Worm (Caenorhabditis elegans) whole organism, early embryonic: Measurements from ENCODE around the gene F10C1.23.

Source experiments
- B0310.2 ChIP-seq: sonication (generic microtip); optimal IDR thresholded peaks from 2 replicates; lab custom pipeline; 2016; ENCODE audit warnings: mild to moderate bottlenecking, missing genetic modification characterization, missing compliant biosample characterization
- F13C5.2 ChIP-seq: sonication (generic microtip); optimal IDR thresholded peaks from 2 replicates; lab custom pipeline; 2017; ENCODE audit warnings: mild to moderate bottlenecking, missing genetic modification characterization, inconsistent platforms, missing compliant biosample characterization
- aly-1 ChIP-seq: sonication (generic microtip); optimal IDR thresholded peaks from 2 replicates; lab custom pipeline; 2016; ENCODE audit warnings: missing genetic modification characterization, missing compliant biosample characterization
- ama-1 ChIP-seq: fragments of 150-350 bp; optimal IDR thresholded peaks from 2 replicates; lab custom pipeline; 2014
- ceh-13 ChIP-seq: fragments of 200-800 bp; sonication (Bioruptor generic); optimal IDR thresholded peaks from 2 replicates; lab custom pipeline; 2018; ENCODE audit warnings: mild to moderate bottlenecking, missing genetic modification characterization, missing compliant biosample characterization
- ceh-36 ChIP-seq: sonication (generic microtip); optimal IDR thresholded peaks from 2 replicates; lab custom pipeline; 2016; ENCODE audit warnings: missing genetic modification characterization, inconsistent platforms, missing compliant biosample characterization
- ets-7 ChIP-seq: sonication (generic microtip); optimal IDR thresholded peaks from 2 replicates; lab custom pipeline; 2016; ENCODE audit warnings: missing genotype, missing genetic modification characterization, missing compliant biosample characterization
- flt-1 ChIP-seq: fragments of 200-800 bp; sonication (Bioruptor generic); IDR thresholded peaks from 2 replicates; pipeline ENCODE4 v1.3.6; 2022; ENCODE audit warnings: missing genetic modification characterization, missing compliant biosample characterization
- hmbx-1 ChIP-seq: sonication (generic microtip); optimal IDR thresholded peaks from 2 replicates; lab custom pipeline; 2016; ENCODE audit warnings: mild to moderate bottlenecking, missing genetic modification characterization, missing compliant biosample characterization
- hmg-4 ChIP-seq: fragments of 200-800 bp; sonication (Bioruptor generic); optimal IDR thresholded peaks from 2 replicates; lab custom pipeline; 2018; ENCODE audit warnings: mild to moderate bottlenecking, missing genetic modification characterization, missing compliant biosample characterization
- hnd-1 ChIP-seq: sonication (generic microtip); optimal IDR thresholded peaks from 2 replicates; lab custom pipeline; 2016; ENCODE audit warnings: missing genetic modification characterization, missing compliant biosample characterization
- pes-1 ChIP-seq: fragments of 200-800 bp; sonication (Bioruptor generic); IDR thresholded peaks from 2 replicates; pipeline ENCODE4 v1.3.6; 2022; ENCODE audit warnings: missing genetic modification reagents, missing genetic modification characterization, missing compliant biosample characterization
- scrt-1 ChIP-seq: fragments of 200-800 bp; sonication (Bioruptor generic); IDR thresholded peaks from 2 replicates; pipeline ENCODE4 v1.3.6; 2022; ENCODE audit warnings: missing genetic modification characterization, missing compliant biosample characterization
- sea-1 ChIP-seq: fragments of 200-800 bp; sonication (Bioruptor generic); conservative IDR thresholded peaks from 2 replicates; pipeline ENCODE4 v1.3.6; 2022; ENCODE audit warnings: missing genetic modification characterization, missing compliant biosample characterization
- tbx-11 ChIP-seq: fragments of 200-800 bp; sonication (Bioruptor generic); IDR thresholded peaks from 2 replicates; pipeline ENCODE4 v1.3.6; 2022; ENCODE audit warnings: missing genetic modification characterization, missing compliant biosample characterization
- tbx-37 ChIP-seq: fragments of 200-800 bp; sonication (Bioruptor generic); conservative IDR thresholded peaks from 2 replicates; pipeline ENCODE4 v1.3.6; 2022; ENCODE audit warnings: missing genetic modification reagents, missing genetic modification characterization, missing compliant biosample characterization
- tra-4 ChIP-seq: sonication (generic microtip); optimal IDR thresholded peaks from 2 replicates; lab custom pipeline; 2017; ENCODE audit warnings: missing genetic modification characterization, missing compliant biosample characterization

F10C1.23 gene

DNA sequence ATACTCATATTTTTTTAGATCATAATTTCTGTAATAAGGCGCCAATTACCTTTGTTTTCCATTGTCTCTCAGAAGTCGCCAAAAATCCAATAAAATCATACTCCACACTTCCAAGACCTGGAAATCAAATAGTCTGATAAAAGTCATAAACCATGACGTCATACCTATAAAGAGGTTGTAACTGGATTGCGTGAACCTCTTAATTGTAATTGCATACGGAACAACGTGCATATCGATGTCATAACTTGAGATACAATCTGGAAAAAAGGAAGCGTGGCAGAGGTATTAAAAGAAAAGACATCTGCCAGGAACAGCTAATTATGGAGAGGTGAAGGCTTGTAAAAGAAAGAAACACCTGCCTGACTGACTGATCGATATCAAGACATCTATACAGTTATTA is 12.8 kb upstream of the F10C1.23 start, which contains the start of gene F10C1.9:
Gene F10C1.9, minus strand, starts transcription at position 197 of the 400 bp plus-strand sequence.
- TF ChIP-seq scrt-1 (GFP tag; lab: Robert Waterston, UW) (no peak), tbx-37 (GFP tag; lab: Robert Waterston, UW) (no peak), hmbx-1 (no peak), F13C5.2 (tag; lab: Kevin White, UChicago) (no peak), hnd-1 (no peak), ets-7 (no peak), pes-1 (GFP tag; lab: Robert Waterston, UW) (no peak), B0310.2 (tag; lab: Kevin White, UChicago) (no peak), aly-1 (tag; lab: Kevin White, UChicago) (no peak), tra-4 (tag; lab: Kevin White, UChicago) (no peak), ceh-36 (tag; lab: Kevin White, UChicago) (no peak), flt-1 (no peak), ama-1 (no peak), tbx-11 (no peak)

DNA sequence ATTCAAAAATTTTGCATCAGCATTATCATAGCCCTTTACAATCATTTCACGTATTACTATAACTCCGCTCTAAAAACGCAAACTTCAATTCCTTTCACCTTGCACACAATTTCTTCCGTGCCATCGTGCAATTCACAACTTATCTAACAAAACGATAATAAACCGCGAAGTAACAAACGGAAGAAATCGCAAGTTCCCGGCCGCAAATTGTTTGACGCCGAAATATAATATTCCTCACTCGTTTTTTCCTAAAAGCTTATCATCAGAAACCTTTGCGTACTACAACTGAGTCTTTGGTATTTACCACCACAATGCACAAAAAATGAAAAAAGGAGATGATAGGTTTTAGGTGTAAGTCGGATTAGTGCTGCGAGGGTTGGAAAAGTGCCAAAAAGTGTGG is 10.5 kb upstream of the F10C1.23 start:
- TF ChIP-seq tbx-37 (GFP tag; lab: Robert Waterston, UW) (no peak), tra-4 (tag; lab: Kevin White, UChicago) (no peak), F13C5.2 (tag; lab: Kevin White, UChicago) (no peak), hmg-4 (GFP tag; lab: Kevin White, UChicago) (no peak), hnd-1 (no peak), aly-1 (tag; lab: Kevin White, UChicago) (no peak), flt-1 (no peak), ceh-36 (tag; lab: Kevin White, UChicago) (no peak), scrt-1 (GFP tag; lab: Robert Waterston, UW) (no peak), tbx-11 (no peak), hmbx-1 (no peak)

DNA sequence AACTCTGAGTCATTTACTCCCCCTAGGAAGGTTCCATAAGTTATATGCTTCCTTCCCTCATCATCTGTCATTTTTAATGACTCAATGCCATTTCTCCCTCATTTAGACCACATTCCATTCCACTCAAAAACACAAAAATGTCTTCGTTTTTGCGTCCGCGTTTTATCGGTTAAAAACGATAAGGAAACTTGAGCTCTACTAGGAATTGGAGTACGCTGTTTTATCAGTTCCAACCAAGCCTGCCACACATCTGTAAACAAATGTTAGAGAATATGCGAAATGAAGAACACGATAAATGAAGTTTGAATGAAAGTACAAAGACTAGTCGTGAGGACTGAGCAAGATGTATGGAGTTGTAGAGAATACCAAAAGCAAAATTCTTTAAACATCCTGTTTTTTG is 9.4 kb upstream of the F10C1.23 start:
- TF ChIP-seq tbx-37 (GFP tag; lab: Robert Waterston, UW) (no peak), aly-1 (tag; lab: Kevin White, UChicago) (no peak), hmg-4 (GFP tag; lab: Kevin White, UChicago) (no peak), F13C5.2 (tag; lab: Kevin White, UChicago) (no peak), tbx-11 (no peak), ets-7 (no peak), ama-1 (no peak), flt-1 (no peak), scrt-1 (GFP tag; lab: Robert Waterston, UW) (no peak), tra-4 (tag; lab: Kevin White, UChicago) (no peak), ceh-13 (GFP tag; lab: Kevin White, UChicago) (no peak)

DNA sequence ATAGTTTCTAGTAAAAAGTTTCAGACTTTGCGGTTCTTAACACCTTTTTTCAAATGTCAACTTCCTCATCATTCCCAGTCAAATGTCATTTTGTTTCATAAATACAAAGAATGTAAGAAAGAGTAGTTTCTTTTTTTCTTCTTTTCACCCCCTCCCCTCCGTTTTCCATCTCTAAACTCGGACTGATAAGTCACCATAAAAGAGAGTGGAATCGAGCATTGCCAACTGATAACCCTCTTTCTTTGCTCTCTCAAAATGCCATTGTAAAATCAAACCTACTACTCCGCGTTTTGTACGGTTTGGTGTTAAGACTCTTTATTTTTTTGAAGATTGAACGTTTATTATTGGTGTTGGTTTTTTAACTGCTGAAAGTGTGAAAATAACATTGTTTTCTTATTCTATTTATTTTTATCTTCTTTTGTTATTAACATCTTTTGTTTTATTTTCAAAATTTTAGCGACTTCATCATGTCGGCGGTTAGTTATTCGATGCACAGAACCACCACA is 8.1 kb upstream of the F10C1.23 start, which contains the start of gene ifb-2:
Gene ifb-2, plus strand, starts transcription at position 456 of the 506 bp plus-strand sequence.
- TF ChIP-seq pes-1 (GFP tag; lab: Robert Waterston, UW) (no peak), scrt-1 (GFP tag; lab: Robert Waterston, UW) (no peak), tra-4 (tag; lab: Kevin White, UChicago) (no peak), hmbx-1 (no peak), ets-7 (no peak), ceh-36 (tag; lab: Kevin White, UChicago) (no peak), flt-1 (no peak), hmg-4 (GFP tag; lab: Kevin White, UChicago) (no peak), sea-1 (GFP tag; lab: Robert Waterston, UW) (no peak), tbx-11 (no peak), ceh-13 (GFP tag; lab: Kevin White, UChicago) (no peak), aly-1 (tag; lab: Kevin White, UChicago) (no peak), ama-1 (no peak), tbx-37 (GFP tag; lab: Robert Waterston, UW) (no peak), B0310.2 (tag; lab: Kevin White, UChicago) (no peak), F13C5.2 (tag; lab: Kevin White, UChicago) (no peak)

DNA sequence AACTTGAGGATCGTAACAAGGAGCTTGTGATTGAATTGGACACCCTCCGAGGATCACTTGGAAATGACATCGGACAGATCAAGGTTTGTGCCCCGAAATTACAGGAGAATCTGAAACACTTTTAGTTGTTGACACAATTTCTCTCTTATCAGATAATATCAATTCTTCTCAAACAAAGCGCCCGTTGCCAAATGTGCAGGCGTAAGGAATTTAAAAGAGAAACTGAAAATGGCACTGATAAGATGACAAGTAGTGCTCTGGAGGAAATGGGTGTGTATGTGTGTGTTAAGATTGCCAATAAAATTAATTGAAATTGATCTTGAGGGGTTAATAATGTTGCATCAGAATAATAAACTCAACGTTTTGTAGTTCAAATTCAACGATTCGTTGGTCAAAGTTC is 6.5 kb upstream of the F10C1.23 start:
- TF ChIP-seq pes-1 (GFP tag; lab: Robert Waterston, UW): no peak
- TF ChIP-seq ets-7: no peak
- TF ChIP-seq hmbx-1: no peak
- TF ChIP-seq ceh-36 (tag; lab: Kevin White, UChicago): no peak
- no peak for TF ChIP-seq tbx-11

DNA sequence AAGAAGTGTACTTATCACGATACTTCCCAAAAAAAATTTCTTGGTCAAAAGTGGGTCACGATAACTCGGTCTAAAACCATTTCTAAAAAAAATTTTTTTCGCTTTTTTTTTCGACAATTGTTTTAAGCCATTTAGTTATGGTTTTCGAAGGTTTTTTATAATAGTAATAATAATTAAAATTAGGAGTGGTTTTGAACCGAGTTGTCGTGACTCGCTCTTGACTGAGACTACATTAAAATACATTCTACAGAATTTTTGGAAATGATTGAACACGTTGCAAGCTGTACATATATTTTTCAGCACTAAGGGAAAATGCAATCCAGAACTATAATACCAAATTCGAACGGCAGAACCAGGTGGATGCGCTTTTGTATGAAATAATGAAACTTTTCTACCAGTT is 3.7 kb upstream of the F10C1.23 start, which contains the start of gene F10C1.8:
Gene F10C1.8, plus strand, starts transcription at position 301 of the 400 bp plus-strand sequence.
- no peak for TF ChIP-seq aly-1 (tag; lab: Kevin White, UChicago)
- TF ChIP-seq scrt-1 (GFP tag; lab: Robert Waterston, UW): no peak
- no peak for TF ChIP-seq pes-1 (GFP tag; lab: Robert Waterston, UW)
- no peak for TF ChIP-seq hnd-1
- TF ChIP-seq ceh-36 (tag; lab: Kevin White, UChicago): no peak
- TF ChIP-seq F13C5.2 (tag; lab: Kevin White, UChicago): no peak
- no peak for TF ChIP-seq ama-1
- no peak for TF ChIP-seq ets-7
- no peak for TF ChIP-seq sea-1 (GFP tag; lab: Robert Waterston, UW)

DNA sequence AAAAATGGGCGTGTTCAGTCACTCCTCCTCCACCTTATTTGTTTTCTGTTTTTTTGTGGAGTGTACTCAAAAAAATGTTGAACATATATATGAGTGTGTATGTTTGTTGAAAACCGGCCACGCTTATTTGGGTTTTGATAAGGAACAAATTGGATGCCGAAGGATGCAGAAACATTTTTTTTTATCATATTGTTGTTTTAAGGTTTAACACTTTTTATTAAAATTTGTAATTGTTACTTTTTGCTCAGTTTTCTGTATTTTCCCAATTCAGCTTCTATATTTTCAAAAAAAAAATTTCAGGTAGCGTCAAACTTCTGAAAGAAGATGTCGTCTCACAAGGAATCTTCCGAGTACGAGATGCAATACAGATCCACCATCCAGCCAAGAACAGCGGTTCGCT is 7.5 kb downstream of the F10C1.23 start, which contains the start of gene ifb-1:
Gene ifb-1, plus strand, starts transcription at position 301 of the 400 bp plus-strand sequence.
- TF ChIP-seq B0310.2 (tag; lab: Kevin White, UChicago) (no peak), scrt-1 (GFP tag; lab: Robert Waterston, UW) (no peak), hmbx-1 (no peak), tbx-37 (GFP tag; lab: Robert Waterston, UW) (no peak), ama-1 (no peak), tra-4 (tag; lab: Kevin White, UChicago) (no peak), hmg-4 (GFP tag; lab: Kevin White, UChicago) (no peak), tbx-11 (no peak), ceh-36 (tag; lab: Kevin White, UChicago) (no peak), ceh-13 (GFP tag; lab: Kevin White, UChicago) (no peak), F13C5.2 (tag; lab: Kevin White, UChicago) (no peak), pes-1 (GFP tag; lab: Robert Waterston, UW) (no peak), flt-1 (no peak), aly-1 (tag; lab: Kevin White, UChicago) (no peak), hnd-1 (no peak), ets-7 (no peak), sea-1 (GFP tag; lab: Robert Waterston, UW) (no peak)
